Fruit fly (Drosophila melanogaster) whole organism, embryonic: ENCODE data around the gene CG3040.

Experiments
- Adf1 ChIP-seq: fragments of 200-800 bp; sonication (Bioruptor generic); IDR thresholded peaks from 2 replicates; pipeline ENCODE4 v1.3.6; 2022; ENCODE audit warnings: missing biosample characterization, missing genetic modification characterization
- C15 ChIP-seq: fragments of 200-800 bp; sonication (Bioruptor generic); IDR thresholded peaks from 3 replicates; pipeline ENCODE4 v1.3.6; 2022; ENCODE audit warnings: missing biosample characterization, missing genetic modification characterization
- CG11247 ChIP-seq: fragments of 200-800 bp; sonication (Bioruptor generic); IDR thresholded peaks from 2 replicates; pipeline ENCODE4 v1.3.6; 2022; ENCODE audit warnings: missing biosample characterization, missing genetic modification characterization
- CG12391 ChIP-seq: fragments of 200-800 bp; sonication (Bioruptor generic); optimal IDR thresholded peaks from 3 replicates; lab custom pipeline; 2018; ENCODE audit warnings: missing biosample characterization, mild to moderate bottlenecking, missing genetic modification characterization, moderate library complexity
- CG14050 ChIP-seq: fragments of 200-800 bp; sonication (Bioruptor generic); IDR thresholded peaks from 3 replicates; pipeline ENCODE4 v1.3.6; 2022; ENCODE audit warnings: missing biosample characterization, missing genetic modification characterization
- CG14667 ChIP-seq: fragments of 200-800 bp; sonication (Bioruptor generic); IDR thresholded peaks from 2 replicates; pipeline ENCODE4 v1.3.6; 2022; ENCODE audit warnings: missing biosample characterization, missing genetic modification characterization
- CG14860 ChIP-seq: fragments of 200-800 bp; sonication (Bioruptor generic); IDR thresholded peaks from 3 replicates; pipeline ENCODE4 v1.3.6; 2022; ENCODE audit warnings: missing biosample characterization, missing genetic modification characterization; ENCODE audit not compliant: partially characterized antibody
- CG1603 ChIP-seq: fragments of 200-800 bp; sonication (Bioruptor generic); optimal IDR thresholded peaks from 2 replicates; lab custom pipeline; 2019; ENCODE audit warnings: missing biosample characterization, mild to moderate bottlenecking, missing genetic modification characterization, moderate library complexity
- CG17359 ChIP-seq: fragments of 200-800 bp; sonication (Bioruptor generic); optimal IDR thresholded peaks from 3 replicates; lab custom pipeline; 2018; ENCODE audit warnings: missing biosample characterization, mild to moderate bottlenecking, missing genetic modification characterization, moderate library complexity
- CG2875 ChIP-seq: fragments of 200-800 bp; sonication (Bioruptor generic); optimal IDR thresholded peaks from 2 replicates; lab custom pipeline; 2017; ENCODE audit warnings: missing biosample characterization, mild to moderate bottlenecking, missing genetic modification characterization, missing genetic modification reagents
- CG33213 ChIP-seq: fragments of 200-800 bp; sonication (Bioruptor generic); optimal IDR thresholded peaks from 3 replicates; lab custom pipeline; 2016; ENCODE audit warnings: missing biosample characterization, missing genetic modification characterization
- CG42726 ChIP-seq: fragments of 200-800 bp; sonication (Bioruptor generic); IDR thresholded peaks from 2 replicates; pipeline ENCODE4 v1.3.6; 2022; ENCODE audit warnings: missing biosample characterization, missing genetic modification characterization; ENCODE audit not compliant: partially characterized antibody
- CG6765 ChIP-seq: fragments of 200-800 bp; sonication (Bioruptor generic); optimal IDR thresholded peaks from 3 replicates; lab custom pipeline; 2017; ENCODE audit warnings: missing biosample characterization, mild to moderate bottlenecking, missing genetic modification characterization
- CG6854 ChIP-seq: fragments of 200-800 bp; sonication (Bioruptor generic); optimal IDR thresholded peaks from 3 replicates; lab custom pipeline; 2017; ENCODE audit warnings: missing biosample characterization, mild to moderate bottlenecking, missing genetic modification characterization
- CG7357 ChIP-seq: fragments of 200-800 bp; sonication (Bioruptor generic); IDR thresholded peaks from 3 replicates; pipeline ENCODE4 v1.3.6; 2022; ENCODE audit warnings: missing biosample characterization, missing genetic modification characterization
- CG7745 ChIP-seq: fragments of 200-800 bp; sonication (Bioruptor generic); optimal IDR thresholded peaks from 2 replicates; lab custom pipeline; 2018; ENCODE audit warnings: missing biosample characterization, mild to moderate bottlenecking, missing genetic modification characterization, moderate library complexity
- CG9797 ChIP-seq: fragments of 200-800 bp; sonication (Bioruptor generic); optimal IDR thresholded peaks from 3 replicates; lab custom pipeline; 2018; ENCODE audit warnings: missing biosample characterization, mild to moderate bottlenecking, missing genetic modification characterization
- CoRest ChIP-seq: fragments of 200-800 bp; sonication (Bioruptor generic); optimal IDR thresholded peaks from 3 replicates; lab custom pipeline; 2018; ENCODE audit warnings: missing biosample characterization, mild to moderate bottlenecking, missing genetic modification characterization, moderate library complexity
- CrebB ChIP-seq: fragments of 200-800 bp; sonication (Bioruptor generic); optimal IDR thresholded peaks from 3 replicates; lab custom pipeline; 2018; ENCODE audit warnings: missing biosample characterization, mild to moderate bottlenecking, missing genetic modification characterization
- Dfd ChIP-seq, 2 experiments: fragments of >200 bp; optimal IDR thresholded peaks; 2 replicates each; lab custom pipeline; 2017; ENCODE audit warnings: missing biosample characterization in 2 of 2, missing genetic modification characterization in 2 of 2
- Eip74EF ChIP-seq, 2 experiments: fragments of 200-800 bp in 1 of 2; fragments of >200 bp in 1 of 2; sonication (Bioruptor generic) in 1 of 2; optimal IDR thresholded peaks; 2 replicates each; lab custom pipeline; 2017 to 2019; ENCODE audit warnings: missing biosample characterization in 2 of 2, missing genetic modification characterization in 2 of 2, mild to moderate bottlenecking in 1 of 2, moderate library complexity in 1 of 2
- Elba2 ChIP-seq: fragments of 200-800 bp; sonication (Bioruptor generic); optimal IDR thresholded peaks from 3 replicates; lab custom pipeline; 2016; ENCODE audit warnings: missing biosample characterization, missing genetic modification characterization
- Ets65A ChIP-seq: fragments of 200-800 bp; sonication (Bioruptor generic); peaks from one replicate; lab custom pipeline; 2016; ENCODE audit warnings: missing biosample characterization, missing genetic modification characterization
- Gsc ChIP-seq: fragments of 200-800 bp; sonication (Bioruptor generic); IDR thresholded peaks from 2 replicates; pipeline ENCODE4 v1.3.6; 2022; ENCODE audit warnings: missing biosample characterization, missing genetic modification characterization
- HLH3B ChIP-seq: fragments of 200-800 bp; sonication (Bioruptor generic); IDR thresholded peaks from 2 replicates; pipeline ENCODE4 v1.3.6; 2022; ENCODE audit warnings: missing biosample characterization, missing genetic modification characterization
- Nf-YB ChIP-seq: fragments of 200-800 bp; sonication (Bioruptor generic); optimal IDR thresholded peaks from 3 replicates; lab custom pipeline; 2019; ENCODE audit warnings: missing biosample characterization, mild to moderate bottlenecking, missing genetic modification characterization, moderate library complexity
- Oaz ChIP-seq: fragments of 200-800 bp; sonication (Bioruptor generic); IDR thresholded peaks from 2 replicates; pipeline ENCODE4 v1.3.6; 2022; ENCODE audit warnings: missing biosample characterization, missing genetic modification characterization
- Oli ChIP-seq: fragments of 200-800 bp; sonication (Bioruptor generic); optimal IDR thresholded peaks from 2 replicates; lab custom pipeline; 2018; ENCODE audit warnings: missing biosample characterization, mild to moderate bottlenecking, missing genetic modification characterization, moderate library complexity
- Sox100B ChIP-seq: fragments of 200-800 bp; sonication (Bioruptor generic); optimal IDR thresholded peaks from 3 replicates; lab custom pipeline; 2018; ENCODE audit warnings: missing biosample characterization, mild to moderate bottlenecking, missing genetic modification characterization
- Sry-β ChIP-seq: fragments of 200-800 bp; sonication (Bioruptor generic); optimal IDR thresholded peaks from 2 replicates; lab custom pipeline; 2018; ENCODE audit warnings: missing biosample characterization, mild to moderate bottlenecking, missing genetic modification characterization, moderate library complexity
- amos ChIP-seq: fragments of 200-800 bp; sonication (Bioruptor generic); IDR thresholded peaks from 2 replicates; pipeline ENCODE4 v1.3.6; 2022; ENCODE audit warnings: missing biosample characterization, missing genetic modification characterization; ENCODE audit not compliant: partially characterized antibody
- crol ChIP-seq: fragments of 200-800 bp; sonication (Bioruptor generic); IDR thresholded peaks from 2 replicates; pipeline ENCODE4 v1.3.6; 2022; ENCODE audit warnings: missing biosample characterization, missing genetic modification characterization
- dan ChIP-seq: fragments of 200-800 bp; sonication (Bioruptor generic); IDR thresholded peaks from 2 replicates; pipeline ENCODE4 v1.3.6; 2022; ENCODE audit warnings: missing biosample characterization, missing genetic modification characterization
- danr ChIP-seq: fragments of 200-800 bp; sonication (Bioruptor generic); IDR thresholded peaks from 2 replicates; pipeline ENCODE4 v1.3.6; 2022; ENCODE audit warnings: missing biosample characterization, missing genetic modification characterization
- dimm ChIP-seq: fragments of 200-800 bp; sonication (Bioruptor generic); IDR thresholded peaks from 2 replicates; pipeline ENCODE4 v1.3.6; 2022; ENCODE audit warnings: missing biosample characterization, missing genetic modification characterization
- ems ChIP-seq: fragments of 200-800 bp; sonication (Bioruptor generic); optimal IDR thresholded peaks from 3 replicates; lab custom pipeline; 2016; ENCODE audit warnings: missing biosample characterization, missing genetic modification characterization
- fru ChIP-seq: fragments of >200 bp; optimal IDR thresholded peaks from 2 replicates; lab custom pipeline; 2017
- gem ChIP-seq: fragments of 200-800 bp; sonication (Bioruptor generic); optimal IDR thresholded peaks from 2 replicates; lab custom pipeline; 2019; ENCODE audit warnings: missing biosample characterization, mild to moderate bottlenecking, missing genetic modification characterization, moderate library complexity
- mirr ChIP-seq: fragments of 200-800 bp; sonication (Bioruptor generic); optimal IDR thresholded peaks from 3 replicates; lab custom pipeline; 2018; ENCODE audit warnings: missing biosample characterization, mild to moderate bottlenecking, missing genetic modification characterization
- nerfin-1 ChIP-seq: fragments of 200-800 bp; sonication (Bioruptor generic); optimal IDR thresholded peaks from 3 replicates; lab custom pipeline; 2019; ENCODE audit warnings: missing biosample characterization, mild to moderate bottlenecking, missing genetic modification characterization, moderate library complexity
- otp ChIP-seq: fragments of 200-800 bp; sonication (Bioruptor generic); IDR thresholded peaks from 3 replicates; pipeline ENCODE4, ENCODE4 v1.3.6; 2022; ENCODE audit warnings: missing biosample characterization, missing genetic modification characterization
- pum ChIP-seq: fragments of 200-800 bp; sonication (Bioruptor generic); optimal IDR thresholded peaks from 2 replicates; lab custom pipeline; 2016; ENCODE audit warnings: missing biosample characterization, missing genetic modification characterization
- pzg ChIP-seq: fragments of 200-800 bp; sonication (Bioruptor generic); optimal IDR thresholded peaks from 3 replicates; lab custom pipeline; 2018; ENCODE audit warnings: missing biosample characterization, mild to moderate bottlenecking, missing genetic modification characterization, moderate library complexity
- sc ChIP-seq, 3 experiments: fragments of >200 bp in 2 of 3; fragments of 200-800 bp in 1 of 3; sonication (Bioruptor generic) in 1 of 3; optimal IDR thresholded peaks; 2 replicates in 2 of 3; 3 replicates in 1 of 3; lab custom pipeline; 2017; ENCODE audit warnings: mild to moderate bottlenecking in 1 of 3, missing biosample characterization in 1 of 3, missing genetic modification characterization in 1 of 3, missing genetic modification reagents in 1 of 3
- seq ChIP-seq: fragments of 200-800 bp; sonication (Bioruptor generic); IDR thresholded peaks from 2 replicates; pipeline ENCODE4 v1.3.6; 2022; ENCODE audit warnings: missing biosample characterization, missing genetic modification characterization
- stwl ChIP-seq: fragments of 200-800 bp; sonication (Bioruptor generic); optimal IDR thresholded peaks from 3 replicates; lab custom pipeline; 2018; ENCODE audit warnings: missing biosample characterization, mild to moderate bottlenecking, missing genetic modification characterization, moderate library complexity
- tio ChIP-seq: fragments of 200-800 bp; sonication (Bioruptor generic); optimal IDR thresholded peaks from 2 replicates; lab custom pipeline; 2017; ENCODE audit warnings: missing biosample characterization, missing genetic modification characterization, inconsistent platforms
- wdn ChIP-seq: fragments of 200-800 bp; sonication (Bioruptor generic); IDR thresholded peaks from 2 replicates; pipeline ENCODE4 v1.3.6; 2022; ENCODE audit warnings: missing biosample characterization, missing genetic modification characterization

The CG3040 gene

dm6 chrX:6985182-6985851 is 12.1 kb upstream of the CG3040 start (continued):
- TF ChIP-seq sc (optimal IDR thresholded peaks at IDR 0.05; lab: Kevin White, UChicago) = no peak
- peak; percentile 75 for TF ChIP-seq sc (GFP tag; optimal IDR thresholded peaks at IDR 0.05; lab: Kevin White, UChicago)
- peak; percentile 82 for TF ChIP-seq Oli
- peak; percentile 1 for TF ChIP-seq pzg (GFP tag; lab: Kevin White, UChicago)
- peak; percentile 77 for TF ChIP-seq CoRest (tag; lab: Kevin White, UChicago)
- TF ChIP-seq CG17359 (tag; lab: Kevin White, UChicago) = peak; percentile 77
- TF ChIP-seq CG1603 (tag; lab: Kevin White, UChicago) = peak; percentile 56
- TF ChIP-seq Gsc (GFP tag; lab: Robert Waterston, UW) = peak; percentile 42; the same call in 1 of the 2 replicates
- no peak for TF ChIP-seq mirr (GFP tag; lab: Kevin White, UChicago)
- TF ChIP-seq CG7357 = peak; percentile 54; the same call in 1 of the 3 replicates
- no peak for TF ChIP-seq C15 (GFP tag; lab: Robert Waterston, UW)
- peak; percentile 95 for TF ChIP-seq Ets65A (GFP tag; lab: Kevin White, UChicago)
- TF ChIP-seq CrebB = peak; percentile 53
- TF ChIP-seq CG6765 (GFP tag; lab: Kevin White, UChicago) = no peak
- peak; percentile 10 for TF ChIP-seq CG6854
- peak; percentile 51; the same call in 1 of the 3 replicates for TF ChIP-seq CG14860 (GFP tag; lab: Robert Waterston, UW)
- TF ChIP-seq CG42726 (GFP tag; lab: Robert Waterston, UW) = no peak
- TF ChIP-seq CG12391 = peak; percentile 90
- peak; percentile 69 for TF ChIP-seq CG2875 (GFP tag; lab: Kevin White, UChicago)
- no peak for TF ChIP-seq Adf1 (GFP tag; lab: Robert Waterston, UW)
- peak; percentile 59 for TF ChIP-seq nerfin-1 (tag; lab: Kevin White, UChicago)
- TF ChIP-seq seq (GFP tag; lab: Robert Waterston, UW) = peak; percentile 73
- TF ChIP-seq pum (GFP tag; lab: Kevin White, UChicago) = peak; percentile 77
- peak; percentile 40; the same call in 1 of the 2 replicates for TF ChIP-seq wdn (GFP tag; lab: Robert Waterston, UW)
- 0 out of 2 replicates have a peak, but pooled peaks have one; percentile 30 for TF ChIP-seq dimm (GFP tag; lab: Robert Waterston, UW)
- TF ChIP-seq Eip74EF (GFP tag; optimal IDR thresholded peaks at IDR 0.05; lab: Kevin White, UChicago) = peak in 1 of 2 experiments; percentile 70
- 0 out of 3 replicates have a peak, but pooled peaks have one; percentile 10 for TF ChIP-seq CG14050 (GFP tag; lab: Robert Waterston, UW)
- TF ChIP-seq tio (GFP tag; lab: Kevin White, UChicago) = peak; percentile 77
- peak; percentile 60 for TF ChIP-seq ems (GFP tag; lab: Kevin White, UChicago)
- peak; percentile 85 for TF ChIP-seq otp (GFP tag; lab: Robert Waterston, UW)
- TF ChIP-seq fru (lab: Kevin White, UChicago) = no peak
- TF ChIP-seq dan = no peak; the same call in 1 of the 2 replicates
- TF ChIP-seq Sox100B (GFP tag; lab: Kevin White, UChicago) = peak; percentile 71
- TF ChIP-seq stwl (tag; lab: Kevin White, UChicago) = peak; percentile 19
- TF ChIP-seq HLH3B (GFP tag; lab: Robert Waterston, UW) = peak; percentile 74
- 0 out of 2 replicates have a peak, but pooled peaks have one; percentile 34 for TF ChIP-seq crol (GFP tag; lab: Robert Waterston, UW)
- peak; percentile 53; the same call in 1 of the 2 replicates for TF ChIP-seq amos (GFP tag; lab: Robert Waterston, UW)
- no peak for TF ChIP-seq Oaz
- peak; percentile 51; the same call in 1 of the 2 replicates for TF ChIP-seq CG14667 (GFP tag; lab: Robert Waterston, UW)
- 0 out of 2 replicates have a peak, but pooled peaks have one; percentile 9 for TF ChIP-seq CG11247
- no peak for TF ChIP-seq Sry-β
- TF ChIP-seq Elba2 (GFP tag; lab: Kevin White, UChicago) = peak; percentile 28
- no peak for TF ChIP-seq CG7745
- no peak for TF ChIP-seq Dfd (GFP tag; optimal IDR thresholded peaks at IDR 0.05; lab: Kevin White, UChicago)
- TF ChIP-seq Nf-YB (GFP tag; lab: Kevin White, UChicago) = peak; percentile 59
- TF ChIP-seq danr = peak; percentile 33; the same call in 1 of the 2 replicates
- peak; percentile 61 for TF ChIP-seq CG33213 (GFP tag; lab: Kevin White, UChicago)
- no peak for TF ChIP-seq CG9797 (GFP tag; lab: Kevin White, UChicago)
- peak; percentile 91 for TF ChIP-seq gem (tag; lab: Kevin White, UChicago)
